Worm (Caenorhabditis elegans) whole organism, L3 larva: Measurements from ENCODE around the gene F21F8.5.

ENCODE experiments used
- R02D3.7 ChIP-seq: fragments of 150-350 bp; optimal IDR thresholded peaks from 2 replicates; lab custom pipeline; 2014; ENCODE audit warnings: missing biosample characterization, missing genetic modification characterization
- ZK546.5 ChIP-seq: sonication (generic microtip); optimal IDR thresholded peaks from 2 replicates; lab custom pipeline; 2017; ENCODE audit warnings: missing biosample characterization, missing genetic modification characterization
- aly-2 ChIP-seq: fragments of 150-350 bp; optimal IDR thresholded peaks from 2 replicates; lab custom pipeline; 2014; ENCODE audit warnings: missing biosample characterization, missing genetic modification characterization
- ama-1 ChIP-seq: fragments of 150-350 bp; optimal IDR thresholded peaks from 2 replicates; lab custom pipeline; 2018
- ceh-16 ChIP-seq: sonication (generic microtip); optimal IDR thresholded peaks from 2 replicates; lab custom pipeline; 2017; ENCODE audit warnings: missing biosample characterization, missing genetic modification characterization
- ceh-28 ChIP-seq: fragments of 150-350 bp; optimal IDR thresholded peaks from 2 replicates; lab custom pipeline; 2014; ENCODE audit warnings: missing biosample characterization, missing genetic modification reagents, missing genetic modification characterization
- ceh-82 ChIP-seq: fragments of 150-350 bp; optimal IDR thresholded peaks from 2 replicates; lab custom pipeline; 2014; ENCODE audit warnings: missing biosample characterization, missing genetic modification characterization
- ceh-9 ChIP-seq: sonication (generic microtip); optimal IDR thresholded peaks from 2 replicates; lab custom pipeline; 2018; ENCODE audit warnings: missing biosample characterization, missing genetic modification characterization
- egl-27 ChIP-seq: sonication (generic microtip); optimal IDR thresholded peaks from 4 replicates; lab custom pipeline; 2017; ENCODE audit warnings: missing biosample characterization, missing genetic modification reagents, missing genetic modification characterization
- egl-5 ChIP-seq: fragments of 150-350 bp; optimal IDR thresholded peaks from 2 replicates; lab custom pipeline; 2017; ENCODE audit warnings: missing biosample characterization, missing genetic modification reagents, missing genetic modification characterization, inconsistent platforms
- elt-1 ChIP-seq: fragments of 150-350 bp; optimal IDR thresholded peaks from 2 replicates; lab custom pipeline; 2014; ENCODE audit warnings: missing biosample characterization, missing genetic modification characterization
- elt-2 ChIP-seq: sonication (generic microtip); optimal IDR thresholded peaks from 2 replicates; lab custom pipeline; 2016; ENCODE audit warnings: missing genetic modification reagents, mild to moderate bottlenecking, missing genetic modification characterization, missing compliant biosample characterization
- elt-3 ChIP-seq, 3 experiments: fragments of 150-350 bp in 1 of 3; sonication (generic microtip) in 2 of 3; optimal IDR thresholded peaks; 2 replicates in 2 of 3; 4 replicates in 1 of 3; lab custom pipeline; 2014 to 2017; ENCODE audit warnings: missing biosample characterization in 3 of 3, missing genetic modification characterization in 3 of 3
- fkh-2 ChIP-seq: fragments of 150-350 bp; optimal IDR thresholded peaks from 2 replicates; lab custom pipeline; 2014; ENCODE audit warnings: missing biosample characterization, missing genetic modification reagents, missing genetic modification characterization
- hmg-11 ChIP-seq: sonication (generic microtip); optimal IDR thresholded peaks from 2 replicates; lab custom pipeline; 2016; ENCODE audit warnings: missing genetic modification characterization, missing compliant biosample characterization
- jun-1 ChIP-seq: fragments of 150-350 bp; optimal IDR thresholded peaks from 2 replicates; lab custom pipeline; 2014; ENCODE audit warnings: missing biosample characterization, missing genetic modification reagents, missing genetic modification characterization
- lin-39 ChIP-seq: fragments of 150-350 bp; optimal IDR thresholded peaks from 2 replicates; lab custom pipeline; 2018; ENCODE audit warnings: missing biosample characterization, missing genetic modification reagents, missing genetic modification characterization
- mdl-1 ChIP-seq: fragments of 150-350 bp; optimal IDR thresholded peaks from 2 replicates; lab custom pipeline; 2014; ENCODE audit warnings: missing biosample characterization, missing genetic modification characterization
- mml-1 ChIP-seq: fragments of 150-350 bp; sonication (generic microtip); optimal IDR thresholded peaks from 3 replicates; lab custom pipeline; 2014; ENCODE audit warnings: missing biosample characterization, missing genetic modification characterization
- nfya-1 ChIP-seq: sonication (generic microtip); optimal IDR thresholded peaks from 2 replicates; lab custom pipeline; 2017; ENCODE audit warnings: missing genetic modification characterization, mild to moderate bottlenecking, missing compliant biosample characterization, antibody characterized with exemption, moderate library complexity; ENCODE audit not compliant: insufficient read depth
- nhr-11 ChIP-seq: fragments of 150-350 bp; optimal IDR thresholded peaks from 2 replicates; lab custom pipeline; 2014; ENCODE audit warnings: missing biosample characterization, missing genetic modification characterization
- nhr-12 ChIP-seq: fragments of 150-350 bp; optimal IDR thresholded peaks from 2 replicates; lab custom pipeline; 2014; ENCODE audit warnings: missing biosample characterization, missing genetic modification characterization
- nhr-23 ChIP-seq: fragments of 150-350 bp; optimal IDR thresholded peaks from 2 replicates; lab custom pipeline; 2014; ENCODE audit warnings: missing biosample characterization, missing genetic modification reagents, missing genetic modification characterization
- nhr-237 ChIP-seq: fragments of 150-350 bp; optimal IDR thresholded peaks from 2 replicates; lab custom pipeline; 2014; ENCODE audit warnings: missing biosample characterization, missing genetic modification characterization
- nhr-25 ChIP-seq: sonication (generic microtip); optimal IDR thresholded peaks from 2 replicates; lab custom pipeline; 2017; ENCODE audit warnings: missing biosample characterization, missing genetic modification characterization
- nhr-28 ChIP-seq: fragments of 150-350 bp; optimal IDR thresholded peaks from 2 replicates; lab custom pipeline; 2014; ENCODE audit warnings: missing biosample characterization, missing genetic modification characterization
- nhr-43 ChIP-seq: sonication (generic microtip); optimal IDR thresholded peaks from 2 replicates; lab custom pipeline; 2016; ENCODE audit warnings: mild to moderate bottlenecking, missing genetic modification characterization, missing compliant biosample characterization; ENCODE audit not compliant: poor library complexity, severe bottlenecking
- nhr-67 ChIP-seq: fragments of 150-350 bp; optimal IDR thresholded peaks from 2 replicates; lab custom pipeline; 2014; ENCODE audit warnings: missing biosample characterization, missing genetic modification characterization
- nhr-76 ChIP-seq: fragments of 150-350 bp; sonication (generic microtip); optimal IDR thresholded peaks from 5 replicates; lab custom pipeline; 2014; ENCODE audit warnings: missing biosample characterization, missing genetic modification characterization
- nhr-77 ChIP-seq: fragments of 150-350 bp; optimal IDR thresholded peaks from 2 replicates; lab custom pipeline; 2014; ENCODE audit warnings: missing biosample characterization, missing genetic modification characterization
- pha-4 ChIP-seq: fragments of 150-350 bp; optimal IDR thresholded peaks from 2 replicates; lab custom pipeline; 2014; ENCODE audit warnings: missing biosample characterization, missing genetic modification reagents, missing genetic modification characterization
- sea-2 ChIP-seq: fragments of 150-350 bp; sonication (generic microtip); optimal IDR thresholded peaks from 4 replicates; lab custom pipeline; 2014; ENCODE audit warnings: missing biosample characterization, missing genetic modification reagents, missing genetic modification characterization
- skn-1 ChIP-seq: fragments of 150-350 bp; optimal IDR thresholded peaks from 2 replicates; lab custom pipeline; 2014; ENCODE audit warnings: missing biosample characterization, missing genetic modification characterization
- snpc-4 ChIP-seq: fragments of 150-350 bp; optimal IDR thresholded peaks from 2 replicates; lab custom pipeline; 2014; ENCODE audit warnings: missing biosample characterization, missing genetic modification characterization
- tbx-2 ChIP-seq: sonication (generic microtip); optimal IDR thresholded peaks from 2 replicates; lab custom pipeline; 2016; ENCODE audit warnings: mild to moderate bottlenecking, missing genetic modification characterization, missing compliant biosample characterization
- unc-39 ChIP-seq: sonication (generic microtip); optimal IDR thresholded peaks from 4 replicates; lab custom pipeline; 2017; ENCODE audit warnings: missing biosample characterization, missing genetic modification characterization
- zag-1 ChIP-seq: fragments of 150-350 bp; optimal IDR thresholded peaks from 2 replicates; lab custom pipeline; 2014; ENCODE audit warnings: missing biosample characterization, missing genetic modification characterization
- ztf-11 ChIP-seq: fragments of 150-350 bp; optimal IDR thresholded peaks from 2 replicates; lab custom pipeline; 2014; ENCODE audit warnings: missing biosample characterization, missing genetic modification characterization
- ztf-4 ChIP-seq: fragments of 150-350 bp; optimal IDR thresholded peaks from 2 replicates; lab custom pipeline; 2014; ENCODE audit warnings: missing biosample characterization, missing genetic modification characterization

The F21F8.5 gene

DNA sequence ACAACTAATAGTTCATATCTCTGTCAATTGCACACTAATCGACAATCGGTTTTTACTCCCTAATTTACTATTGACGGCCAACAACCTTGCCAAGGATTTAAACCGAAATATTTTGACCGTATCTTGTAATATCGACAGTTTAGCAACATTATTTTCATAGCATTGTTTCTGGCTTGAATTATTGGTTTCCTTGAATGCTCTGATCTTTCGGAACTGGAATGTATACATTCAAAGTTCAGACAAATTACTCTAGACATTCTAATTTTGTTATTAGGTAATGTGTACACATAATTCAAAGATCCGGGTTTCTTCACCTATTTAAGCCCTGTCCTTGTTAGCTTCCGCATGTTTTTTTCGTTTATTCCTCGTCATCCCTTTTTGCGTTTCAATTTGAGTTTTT lies 2.2 kb downstream of the F21F8.5 start, which contains the start of gene C16D9.9:
Gene C16D9.9 (plus strand): TSS at position 301 of the 400 bp plus-strand sequence.
- TF ChIP-seq nhr-23 = no peak
- TF ChIP-seq nhr-25 (tag; lab: Kevin White, UChicago) = no peak
- no peak for TF ChIP-seq egl-5 (tag; lab: Kevin White, UChicago)
- TF ChIP-seq nhr-67 (tag; lab: Kevin White, UChicago) = no peak
- no peak for TF ChIP-seq zag-1 (tag; lab: Kevin White, UChicago)
- TF ChIP-seq nhr-43 (tag; lab: Kevin White, UChicago) = no peak
- TF ChIP-seq tbx-2 (tag; lab: Kevin White, UChicago) = no peak
- no peak for TF ChIP-seq ceh-16 (tag; lab: Kevin White, UChicago)
- no peak for TF ChIP-seq snpc-4 (tag; lab: Kevin White, UChicago)
- TF ChIP-seq nhr-11 (tag; lab: Kevin White, UChicago) = no peak
- no peak for TF ChIP-seq elt-3 (tag; optimal IDR thresholded peaks at IDR 0.05; lab: Kevin White, UChicago)
- no peak for TF ChIP-seq ztf-4 (tag; lab: Kevin White, UChicago)
- no peak for TF ChIP-seq lin-39 (tag; lab: Kevin White, UChicago)

DNA sequence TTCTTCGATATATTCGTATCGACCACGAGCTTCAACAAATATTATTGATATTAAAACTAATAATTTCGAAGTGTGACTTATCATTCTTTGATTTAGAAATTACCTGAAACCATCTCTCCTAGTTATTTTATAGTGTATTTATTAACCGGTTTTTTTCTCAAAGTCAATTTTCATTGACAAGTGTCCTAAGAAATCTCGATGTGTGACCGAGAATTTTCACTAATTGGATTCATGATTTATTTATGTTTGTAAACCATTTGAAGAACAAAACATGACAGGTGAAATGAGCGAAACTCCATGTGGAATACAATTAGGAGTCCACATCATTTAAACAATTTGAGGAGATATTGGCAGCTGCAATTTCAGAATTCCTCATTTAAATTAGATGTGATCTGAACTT lies 2.7 kb downstream of the F21F8.5 start, which contains the start of gene C16D9.8:
Gene C16D9.8 (minus strand): TSS at position 101 of the 400 bp plus-strand sequence.
- TF ChIP-seq ZK546.5 (tag; lab: Kevin White, UChicago) = no peak
- TF ChIP-seq nhr-11 (tag; lab: Kevin White, UChicago) = no peak
- TF ChIP-seq sea-2 = no peak
- TF ChIP-seq nhr-67 (tag; lab: Kevin White, UChicago) = no peak
- TF ChIP-seq tbx-2 (tag; lab: Kevin White, UChicago) = no peak
- TF ChIP-seq elt-3 (tag; optimal IDR thresholded peaks at IDR 0.05; lab: Kevin White, UChicago) = no peak
- no peak for TF ChIP-seq nfya-1 (tag; lab: Kevin White, UChicago)
- no peak for TF ChIP-seq lin-39 (tag; lab: Kevin White, UChicago)
- TF ChIP-seq elt-1 (tag; lab: Kevin White, UChicago) = no peak

DNA sequence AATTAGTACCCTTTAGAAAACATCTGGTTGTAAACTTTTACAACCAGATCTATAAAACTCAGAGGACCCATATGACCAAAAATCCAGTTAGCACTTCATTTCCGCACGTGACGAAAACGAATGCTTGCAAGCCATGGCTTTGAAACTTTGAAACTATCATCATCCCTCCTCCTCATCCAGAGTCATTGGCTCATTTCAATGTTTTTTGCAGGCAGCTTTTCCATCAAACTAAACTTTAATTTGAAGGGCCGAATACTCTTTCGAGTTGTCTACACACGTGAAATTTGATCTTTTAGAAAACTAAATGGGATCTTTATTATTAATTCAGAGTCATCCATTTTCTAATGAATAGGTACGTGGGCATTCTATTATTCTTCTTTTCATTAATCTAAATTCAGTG lies 3.9 kb downstream of the F21F8.5 start:
- TF ChIP-seq ztf-11 (tag; lab: Kevin White, UChicago) = no peak
- no peak for TF ChIP-seq ceh-82 (tag; lab: Kevin White, UChicago)
- no peak for TF ChIP-seq ama-1
- no peak for TF ChIP-seq hmg-11
- TF ChIP-seq ceh-9 (tag; lab: Kevin White, UChicago) = no peak
- no peak for TF ChIP-seq nhr-43 (tag; lab: Kevin White, UChicago)
- TF ChIP-seq mdl-1 (tag; lab: Kevin White, UChicago) = no peak
- no peak for TF ChIP-seq fkh-2 (tag; lab: Kevin White, UChicago)
- no peak for TF ChIP-seq mml-1
- TF ChIP-seq nhr-77 (tag; lab: Kevin White, UChicago) = no peak
- no peak for TF ChIP-seq ceh-28
- no peak for TF ChIP-seq nhr-12 (tag; lab: Kevin White, UChicago)
- TF ChIP-seq jun-1 (tag; lab: Kevin White, UChicago) = no peak
- TF ChIP-seq elt-1 (tag; lab: Kevin White, UChicago) = no peak
- TF ChIP-seq egl-27 (tag; lab: Kevin White, UChicago) = no peak
- no peak for TF ChIP-seq R02D3.7 (tag; lab: Kevin White, UChicago)

DNA sequence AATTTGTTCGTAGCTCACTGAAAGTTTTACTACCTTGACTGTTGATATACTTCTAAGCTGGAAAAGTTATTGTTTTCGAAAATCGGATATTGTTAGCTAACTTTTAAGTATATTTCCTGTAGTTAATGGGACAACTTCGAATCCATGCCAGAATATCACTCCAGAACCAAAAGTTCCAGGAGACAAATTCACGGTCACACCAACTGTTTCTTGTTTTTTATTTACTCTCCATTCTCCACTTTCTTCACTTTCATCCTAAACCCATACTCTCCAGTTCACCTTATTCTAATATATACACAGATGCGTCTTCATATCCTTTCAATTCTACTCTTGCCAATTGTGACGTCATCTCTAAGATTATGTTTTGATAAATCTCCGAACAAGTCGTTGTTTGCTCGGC lies 7.1 kb downstream of the F21F8.5 start, which contains the start of gene C16D9.1:
Gene C16D9.1 (plus strand): TSS at position 301 of the 400 bp plus-strand sequence.
- TF ChIP-seq nhr-77 (tag; lab: Kevin White, UChicago) (no peak), elt-2 (tag; lab: Kevin White, UChicago) (no peak), sea-2 (no peak), nhr-76 (tag; lab: Kevin White, UChicago) (no peak)

DNA sequence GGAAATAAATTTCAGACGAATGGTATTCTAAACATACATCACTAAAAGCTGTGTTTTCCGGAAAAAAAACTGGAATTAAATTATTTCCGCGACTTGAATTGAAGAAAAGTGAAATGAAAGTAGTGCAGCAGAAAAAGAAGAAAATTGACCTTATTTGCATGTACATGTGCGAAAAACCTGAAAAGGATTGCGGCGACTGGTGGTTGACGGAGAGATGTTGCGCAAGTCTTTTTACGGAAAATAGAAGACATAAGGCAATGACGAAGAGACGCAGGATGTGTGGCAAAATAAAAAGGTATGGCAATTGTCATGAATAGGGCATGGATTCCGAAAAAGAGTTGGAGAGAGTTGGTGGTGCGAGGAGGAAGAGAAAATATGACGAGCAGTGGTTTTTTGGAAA lies 11.2 kb downstream of the F21F8.5 start:
- TF ChIP-seq unc-39 (no peak), R02D3.7 (tag; lab: Kevin White, UChicago) (no peak), pha-4 (tag; lab: Kevin White, UChicago) (no peak), nhr-28 (tag; lab: Kevin White, UChicago) (no peak), aly-2 (no peak), nhr-76 (tag; lab: Kevin White, UChicago) (no peak), zag-1 (tag; lab: Kevin White, UChicago) (no peak), nhr-12 (tag; lab: Kevin White, UChicago) (no peak), nhr-237 (tag; lab: Kevin White, UChicago) (no peak), fkh-2 (tag; lab: Kevin White, UChicago) (no peak), ceh-82 (tag; lab: Kevin White, UChicago) (no peak), egl-27 (tag; lab: Kevin White, UChicago) (no peak), ama-1 (no peak), skn-1 (no peak), jun-1 (tag; lab: Kevin White, UChicago) (no peak), nhr-67 (tag; lab: Kevin White, UChicago) (no peak), elt-1 (tag; lab: Kevin White, UChicago) (no peak)
